Worm (Caenorhabditis elegans) whole organism, late embryonic: ENCODE measurements around the gene T16G12.10.

Experiments used
- C08G9.2 ChIP-seq: sonication (generic microtip); optimal IDR thresholded peaks from 2 replicates; lab custom pipeline; 2016; ENCODE audit warnings: mild to moderate bottlenecking, missing genetic modification characterization, moderate library complexity, missing compliant biosample characterization
- Y22D7AL.16 ChIP-seq: sonication (generic microtip); optimal IDR thresholded peaks from 2 replicates; lab custom pipeline; 2016; ENCODE audit warnings: missing genetic modification characterization, missing compliant biosample characterization
- ceh-22 ChIP-seq: sonication (generic microtip); optimal IDR thresholded peaks from 2 replicates; lab custom pipeline; 2017; ENCODE audit warnings: missing biosample characterization, missing genetic modification characterization
- ceh-31 ChIP-seq: sonication (generic microtip); optimal IDR thresholded peaks from 2 replicates; lab custom pipeline; 2016; ENCODE audit warnings: missing genetic modification characterization, missing compliant biosample characterization
- dmd-4 ChIP-seq: sonication (generic microtip); optimal IDR thresholded peaks from 2 replicates; lab custom pipeline; 2016; ENCODE audit warnings: borderline replicate concordance, missing genetic modification characterization, missing compliant biosample characterization
- elt-2 ChIP-seq: sonication (generic microtip); optimal IDR thresholded peaks from 2 replicates; lab custom pipeline; 2016; ENCODE audit warnings: missing genetic modification reagents, missing genetic modification characterization, missing compliant biosample characterization
- ets-4 ChIP-seq: sonication (generic microtip); optimal IDR thresholded peaks from 2 replicates; lab custom pipeline; 2016; ENCODE audit warnings: missing genetic modification characterization, missing compliant biosample characterization
- eyg-1 ChIP-seq: sonication (generic microtip); optimal IDR thresholded peaks from 2 replicates; lab custom pipeline; 2016; ENCODE audit warnings: missing genotype, missing genetic modification characterization, missing compliant biosample characterization
- fkh-6 ChIP-seq: sonication (generic microtip); optimal IDR thresholded peaks from 2 replicates; lab custom pipeline; 2016; ENCODE audit warnings: missing genetic modification characterization, missing compliant biosample characterization
- hlh-6 ChIP-seq: sonication (generic microtip); optimal IDR thresholded peaks from 2 replicates; lab custom pipeline; 2016; ENCODE audit warnings: missing genotype, missing genetic modification characterization, missing compliant biosample characterization
- pros-1 ChIP-seq: fragments of 150-350 bp; optimal IDR thresholded peaks from 2 replicates; lab custom pipeline; 2014; ENCODE audit warnings: missing biosample characterization, missing genetic modification reagents, missing genetic modification characterization
- sox-4 ChIP-seq: sonication (generic microtip); optimal IDR thresholded peaks from 2 replicates; lab custom pipeline; 2017; ENCODE audit warnings: mild to moderate bottlenecking, missing genetic modification characterization, inconsistent platforms, missing compliant biosample characterization
- syd-9 ChIP-seq: sonication (generic microtip); optimal IDR thresholded peaks from 2 replicates; lab custom pipeline; 2016; ENCODE audit warnings: mild to moderate bottlenecking, missing genetic modification characterization, moderate library complexity, missing compliant biosample characterization
- ztf-16 ChIP-seq: sonication (generic microtip); optimal IDR thresholded peaks from 2 replicates; lab custom pipeline; 2017; ENCODE audit warnings: missing genetic modification characterization, missing compliant biosample characterization

ce11 chrIII:10078784-10079183 lies 22.9 kb upstream of the T16G12.10 start:
- TF ChIP-seq elt-2 (tag; lab: Kevin White, UChicago) (no peak), Y22D7AL.16 (tag; lab: Kevin White, UChicago) (no peak), ceh-31 (no peak), dmd-4 (tag; lab: Kevin White, UChicago) (no peak), C08G9.2 (tag; lab: Kevin White, UChicago) (no peak), ets-4 (no peak), ceh-22 (no peak), eyg-1 (tag; lab: Kevin White, UChicago) (no peak), pros-1 (tag; lab: Kevin White, UChicago) (no peak), syd-9 (tag; lab: Kevin White, UChicago) (no peak), sox-4 (tag; lab: Kevin White, UChicago) (no peak), ztf-16 (tag; lab: Kevin White, UChicago) (no peak), hlh-6 (tag; lab: Kevin White, UChicago) (no peak), fkh-6 (tag; lab: Kevin White, UChicago) (no peak)
